Fruit fly (Drosophila melanogaster): ENCODE measurements around the gene CG32006.
A peak's percentile ranks its signal among the peaks of the same experiment; 100 is the strongest.

The CG32006 gene

DNA sequence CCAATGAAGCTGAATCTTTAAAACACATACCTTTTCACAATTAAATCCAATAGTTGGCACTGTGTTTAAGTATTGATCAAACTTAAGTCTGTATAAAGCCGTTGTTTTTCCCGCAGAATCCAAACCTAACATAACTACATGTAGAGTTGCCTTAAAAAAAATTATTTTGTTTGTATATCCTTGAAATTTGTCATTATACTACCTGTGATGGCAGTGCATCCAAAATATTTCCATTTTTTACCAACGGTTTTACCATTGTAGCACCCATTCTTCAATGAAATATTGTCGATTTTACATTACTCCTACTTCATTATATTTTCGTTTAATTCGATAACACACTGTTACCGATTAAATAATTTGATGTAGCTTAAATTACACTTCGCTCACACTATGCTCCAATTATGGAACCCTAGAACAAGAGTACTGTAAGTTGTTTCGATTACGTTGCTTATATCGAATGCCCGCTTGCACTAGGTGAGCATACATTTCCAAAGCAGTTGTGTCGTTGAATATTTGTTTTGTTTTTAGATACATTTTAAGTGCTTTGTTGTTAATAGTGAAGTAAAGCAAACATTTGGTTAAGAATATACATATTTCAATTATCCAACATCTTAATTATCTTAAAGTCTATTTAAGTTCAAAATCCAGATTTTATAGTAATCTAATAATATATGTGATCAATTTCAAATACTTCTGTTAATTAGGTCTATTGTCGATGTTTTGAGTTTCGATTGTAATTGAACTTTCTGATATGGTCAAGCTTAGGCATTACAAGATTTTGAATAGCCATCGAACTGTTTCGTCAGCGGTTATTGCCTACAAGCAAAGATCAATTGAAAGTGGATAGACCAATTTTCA is 28.7 kb downstream of the CG32006 start, which contains the start of gene Arl4:
Gene Arl4 (minus strand): TSS at position 328 of the 858 bp plus-strand sequence.
- TF ChIP-seq fd3F (GFP tag; optimal IDR thresholded peaks at IDR 0.05), result no peak
- peak; percentile 48 for TF ChIP-seq zen (tag; optimal IDR thresholded peaks at IDR 0.05)
- TF ChIP-seq phol (tag; optimal IDR thresholded peaks at IDR 0.05), result peak; percentile 67
- no peak for TF ChIP-seq CG15514 (GFP tag; optimal IDR thresholded peaks at IDR 0.05)
- peak; percentile 7 for TF ChIP-seq CG13424 (tag; optimal IDR thresholded peaks at IDR 0.05)
- no peak for TF ChIP-seq CG3407 (GFP tag; optimal IDR thresholded peaks at IDR 0.05)
- no peak for TF ChIP-seq ase (GFP tag; IDR thresholded peaks at IDR 0.05)
- peak; percentile 14 for TF ChIP-seq sens (GFP tag)
- TF ChIP-seq dmrt11E (tag; optimal IDR thresholded peaks at IDR 0.05), result peak; percentile 36
- no peak for TF ChIP-seq run (tag; optimal IDR thresholded peaks at IDR 0.05)
- no peak; the same call in 1 of the 2 replicates for TF ChIP-seq Scr (GFP tag; IDR thresholded peaks at IDR 0.05; ENCODE audit: partially characterized antibody)
- peak; percentile 86 for TF ChIP-seq row (GFP tag; IDR thresholded peaks at IDR 0.05)
- TF ChIP-seq cad (GFP tag; optimal IDR thresholded peaks at IDR 0.05), result no peak
- no peak for TF ChIP-seq CG5180 (GFP tag; optimal IDR thresholded peaks at IDR 0.05)
- no peak for TF ChIP-seq bab2 (GFP tag; optimal IDR thresholded peaks at IDR 0.05)
- no peak for TF ChIP-seq ro (GFP tag; IDR thresholded peaks at IDR 0.05)
- no peak for TF ChIP-seq CG7839 (tag; optimal IDR thresholded peaks at IDR 0.05)
- TF ChIP-seq tx (GFP tag; optimal IDR thresholded peaks at IDR 0.05), result no peak
- TF ChIP-seq slou (GFP tag; optimal IDR thresholded peaks at IDR 0.05), result no peak
- no peak for TF ChIP-seq salm (tag; optimal IDR thresholded peaks at IDR 0.05)
- no peak for TF ChIP-seq CG11560 (tag; IDR thresholded peaks at IDR 0.05)
- peak; percentile 28 for TF ChIP-seq CG10267 (tag; optimal IDR thresholded peaks at IDR 0.05)
- TF ChIP-seq sob (GFP tag; IDR thresholded peaks at IDR 0.05), result no peak
- TF ChIP-seq CG2875 (GFP tag; optimal IDR thresholded peaks at IDR 0.05), result no peak
- TF ChIP-seq ab (GFP tag; optimal IDR thresholded peaks at IDR 0.05), result no peak
- TF ChIP-seq NC2β (GFP tag; optimal IDR thresholded peaks at IDR 0.05), result no peak
- TF ChIP-seq CG14014 (GFP tag; IDR thresholded peaks at IDR 0.05), result 0 out of 2 replicates have a peak, but pooled peaks have one; percentile 19
- no peak for TF ChIP-seq Hey (tag; optimal IDR thresholded peaks at IDR 0.05)
- no peak for TF ChIP-seq klu (GFP tag; IDR thresholded peaks at IDR 0.05)
- no peak for TF ChIP-seq pros (GFP tag; optimal IDR thresholded peaks at IDR 0.05)
- TF ChIP-seq CG17186 (GFP tag; optimal IDR thresholded peaks at IDR 0.05), result peak; percentile 13
- no peak for TF ChIP-seq Trl (optimal IDR thresholded peaks at IDR 0.05)
- TF ChIP-seq Trl (GFP tag; optimal IDR thresholded peaks at IDR 0.05), result no peak
- TF ChIP-seq CG6683 (GFP tag; optimal IDR thresholded peaks at IDR 0.05), result no peak
- no peak for TF ChIP-seq CG11247 (GFP tag; IDR thresholded peaks at IDR 0.05)
- TF ChIP-seq CG10209 (GFP tag; optimal IDR thresholded peaks at IDR 0.05), result no peak
- no peak for TF ChIP-seq CG12104 (GFP tag; optimal IDR thresholded peaks at IDR 0.05)
- peak; percentile 98 for TF ChIP-seq CG7357 (GFP tag; IDR thresholded peaks at IDR 0.05)
- no peak for TF ChIP-seq CG10147 (GFP tag; optimal IDR thresholded peaks at IDR 0.05)
- no peak for TF ChIP-seq seq (GFP tag; IDR thresholded peaks at IDR 0.05)
- peak; percentile 51 for TF ChIP-seq CG2116 (GFP tag; optimal IDR thresholded peaks at IDR 0.05)
- no peak for TF ChIP-seq rib (GFP tag; IDR thresholded peaks at IDR 0.05)
- TF ChIP-seq bowl (GFP tag; IDR thresholded peaks at IDR 0.05), result no peak
- TF ChIP-seq Atf-2 (GFP tag; optimal IDR thresholded peaks at IDR 0.05), result no peak
- TF ChIP-seq insv (GFP tag; optimal IDR thresholded peaks at IDR 0.05), result no peak
- no peak for TF ChIP-seq CG4360 (GFP tag; IDR thresholded peaks at IDR 0.05)
- no peak for TF ChIP-seq p53 (GFP tag; optimal IDR thresholded peaks at IDR 0.05)
- peak; percentile 38; the same call in 1 of the 2 replicates for TF ChIP-seq CG13287 (GFP tag; IDR thresholded peaks at IDR 0.05; ENCODE audit: partially characterized antibody)
- no peak for TF ChIP-seq jigr1 (GFP tag; IDR thresholded peaks at IDR 0.05)
- no peak for TF ChIP-seq sisA (GFP tag; IDR thresholded peaks at IDR 0.05)

Data from whole organism, embryonic.